Fruit fly (Drosophila melanogaster): Measurements from ENCODE around the gene CG42674.

Gene CG42674

DNA sequence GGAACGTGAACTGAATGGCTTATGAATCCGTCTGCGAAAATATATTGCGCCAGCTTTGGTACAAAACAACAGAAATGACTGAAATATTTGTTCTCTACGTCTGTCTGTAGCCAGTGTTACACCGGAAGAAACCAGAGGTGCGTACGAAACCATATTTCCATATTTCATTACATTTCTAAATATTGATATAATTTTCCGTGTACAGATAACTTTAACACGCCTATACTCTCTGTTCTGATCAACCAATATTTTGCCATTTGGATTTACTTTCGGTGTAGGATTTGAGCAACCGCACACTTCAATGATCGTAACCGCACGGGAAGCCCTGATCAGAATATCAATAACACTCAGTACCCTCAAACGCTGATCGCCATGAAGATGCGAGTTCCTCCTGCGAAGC lies 3.4 kb downstream of the CG42674 start (continued):
- TF ChIP-seq Hnf4 (GFP tag; optimal IDR thresholded peaks at IDR 0.05) (peak; percentile 64), rgr (GFP tag; optimal IDR thresholded peaks at IDR 0.05) (peak; percentile 71), sage (GFP tag; optimal IDR thresholded peaks at IDR 0.05) (peak; percentile 36), GATAd (GFP tag; optimal IDR thresholded peaks at IDR 0.05) (no peak), dsf (GFP tag; optimal IDR thresholded peaks at IDR 0.05; ENCODE audit: borderline replicate concordance) (no peak), Hr78 (GFP tag; optimal IDR thresholded peaks at IDR 0.05) (no peak), tai (GFP tag; optimal IDR thresholded peaks at IDR 0.05) (peak; percentile 29), foxo (GFP tag; optimal IDR thresholded peaks at IDR 0.05) (peak in 1 of 2 experiments; percentile 77), dmrt93B (GFP tag; optimal IDR thresholded peaks at IDR 0.05) (peak; percentile 34), usp (GFP tag; optimal IDR thresholded peaks at IDR 0.05) (no peak), jim (GFP tag; optimal IDR thresholded peaks at IDR 0.05) (no peak), psq (GFP tag; optimal IDR thresholded peaks at IDR 0.05) (peak; percentile 41), brk (GFP tag; optimal IDR thresholded peaks at IDR 0.05) (peak; percentile 23)

DNA sequence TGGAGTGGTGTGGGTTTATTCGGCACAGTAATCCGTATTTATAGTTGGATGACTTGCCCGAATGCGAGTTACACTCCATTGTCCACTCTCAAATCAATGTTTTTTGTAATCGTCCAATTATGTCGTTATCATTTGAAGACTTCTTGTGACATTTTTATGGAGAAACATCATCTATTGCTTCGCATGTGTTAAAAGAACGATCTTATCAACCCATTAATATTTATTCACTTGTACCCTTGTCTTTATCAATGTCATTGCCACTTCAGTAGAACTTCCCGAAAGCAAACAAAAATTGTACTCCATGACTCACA lies 4.4 kb downstream of the CG42674 start:
- no peak for TF ChIP-seq ey (GFP tag; optimal IDR thresholded peaks at IDR 0.05)
- no peak for TF ChIP-seq dsf (GFP tag; optimal IDR thresholded peaks at IDR 0.05; ENCODE audit: borderline replicate concordance)
- no peak for TF ChIP-seq sv (GFP tag; optimal IDR thresholded peaks at IDR 0.05)
- TF ChIP-seq brk (GFP tag; optimal IDR thresholded peaks at IDR 0.05): no peak
- TF ChIP-seq Abd-B (GFP tag; optimal IDR thresholded peaks at IDR 0.05): no peak
- TF ChIP-seq woc (GFP tag; optimal IDR thresholded peaks at IDR 0.05): no peak
- TF ChIP-seq dl (GFP tag; optimal IDR thresholded peaks at IDR 0.05; ENCODE audit: insufficient read depth in 1 of 2, partially characterized antibody in 2 of 2): no peak
- TF ChIP-seq sage (GFP tag; optimal IDR thresholded peaks at IDR 0.05): no peak
- no peak for TF ChIP-seq h (GFP tag; optimal IDR thresholded peaks at IDR 0.05)

DNA sequence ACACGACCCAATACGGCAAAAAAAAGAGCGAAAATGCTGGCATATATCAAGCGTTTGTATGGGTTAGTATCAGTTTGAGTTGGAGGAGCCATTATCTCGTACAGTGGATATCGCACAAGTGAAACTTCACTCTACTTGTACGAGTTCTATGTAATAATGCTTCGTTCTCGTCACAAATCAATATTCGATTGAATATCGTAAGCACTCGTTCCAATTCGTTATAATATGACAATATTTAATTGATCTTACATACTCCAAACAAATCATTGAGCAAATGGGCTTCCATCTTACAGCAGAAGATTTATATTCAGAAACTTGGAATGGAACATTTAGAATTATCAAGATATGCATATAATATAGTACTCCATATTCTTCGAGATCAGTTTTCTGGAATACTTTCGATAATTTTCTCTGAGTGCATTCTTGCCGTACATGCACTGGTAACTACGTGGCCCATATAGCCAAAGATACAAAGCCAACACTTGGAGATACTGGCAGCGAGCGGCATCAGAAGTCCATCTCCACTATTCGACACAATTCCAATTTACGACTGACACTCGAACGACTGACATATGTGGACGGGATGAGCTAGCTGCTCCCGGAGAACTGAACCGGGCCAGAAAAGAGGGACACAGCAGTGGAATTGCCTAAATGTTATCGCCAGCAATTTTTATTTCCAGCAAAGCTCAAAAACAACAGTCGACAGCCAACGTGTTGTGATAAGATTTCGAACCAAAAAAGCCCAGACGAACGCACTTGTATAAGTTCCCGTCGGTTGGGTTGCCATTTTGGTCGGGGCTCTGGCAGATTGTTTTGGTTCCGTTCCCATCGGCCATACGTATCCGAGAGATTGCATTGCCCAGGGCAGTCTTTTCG lies 5.0 kb downstream of the CG42674 start:
- TF ChIP-seq N (GFP tag; optimal IDR thresholded peaks at IDR 0.05) (no peak), CG32264 (GFP tag; optimal IDR thresholded peaks at IDR 0.05) (no peak), Rel (GFP tag; optimal IDR thresholded peaks at IDR 0.05) (no peak), Rel (tag; optimal IDR thresholded peaks at IDR 0.05) (peak; percentile 53), ey (GFP tag; optimal IDR thresholded peaks at IDR 0.05) (peak; percentile 22), dsf (GFP tag; optimal IDR thresholded peaks at IDR 0.05; ENCODE audit: borderline replicate concordance) (no peak), psq (GFP tag; optimal IDR thresholded peaks at IDR 0.05) (peak; percentile 4), OdsH (GFP tag; optimal IDR thresholded peaks at IDR 0.05) (no peak), HLH106 (tag; optimal IDR thresholded peaks at IDR 0.05) (peak; percentile 20), h (GFP tag; optimal IDR thresholded peaks at IDR 0.05) (peak; percentile 5), woc (GFP tag; optimal IDR thresholded peaks at IDR 0.05) (peak; percentile 2), usp (GFP tag; optimal IDR thresholded peaks at IDR 0.05) (no peak), Myc (optimal IDR thresholded peaks at IDR 0.05) (no peak), rgr (GFP tag; optimal IDR thresholded peaks at IDR 0.05) (peak; percentile 7)

DNA sequence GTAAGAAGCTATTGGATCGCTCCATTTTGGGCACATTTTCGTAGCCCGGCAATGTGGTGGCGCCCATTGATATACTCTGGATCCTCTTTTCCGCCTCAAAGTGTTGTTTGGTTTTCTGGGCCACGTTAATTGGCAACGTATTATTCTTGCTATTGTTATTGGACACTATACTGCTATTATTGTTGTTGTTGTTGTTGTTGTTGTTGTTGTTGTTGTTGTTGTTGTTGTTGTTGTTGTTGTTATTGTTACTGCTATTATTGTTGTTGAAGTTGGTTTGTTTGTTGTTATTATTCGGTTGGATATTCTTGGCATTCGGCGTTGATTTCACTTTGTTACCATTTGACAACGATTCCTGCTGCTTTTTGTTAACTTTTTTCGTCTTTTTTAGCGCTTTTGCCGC lies 6.3 kb downstream of the CG42674 start:
- peak; percentile 97 for TF ChIP-seq Dfd (GFP tag; optimal IDR thresholded peaks at IDR 0.05)
- no peak for TF ChIP-seq dmrt93B (GFP tag; optimal IDR thresholded peaks at IDR 0.05)

DNA sequence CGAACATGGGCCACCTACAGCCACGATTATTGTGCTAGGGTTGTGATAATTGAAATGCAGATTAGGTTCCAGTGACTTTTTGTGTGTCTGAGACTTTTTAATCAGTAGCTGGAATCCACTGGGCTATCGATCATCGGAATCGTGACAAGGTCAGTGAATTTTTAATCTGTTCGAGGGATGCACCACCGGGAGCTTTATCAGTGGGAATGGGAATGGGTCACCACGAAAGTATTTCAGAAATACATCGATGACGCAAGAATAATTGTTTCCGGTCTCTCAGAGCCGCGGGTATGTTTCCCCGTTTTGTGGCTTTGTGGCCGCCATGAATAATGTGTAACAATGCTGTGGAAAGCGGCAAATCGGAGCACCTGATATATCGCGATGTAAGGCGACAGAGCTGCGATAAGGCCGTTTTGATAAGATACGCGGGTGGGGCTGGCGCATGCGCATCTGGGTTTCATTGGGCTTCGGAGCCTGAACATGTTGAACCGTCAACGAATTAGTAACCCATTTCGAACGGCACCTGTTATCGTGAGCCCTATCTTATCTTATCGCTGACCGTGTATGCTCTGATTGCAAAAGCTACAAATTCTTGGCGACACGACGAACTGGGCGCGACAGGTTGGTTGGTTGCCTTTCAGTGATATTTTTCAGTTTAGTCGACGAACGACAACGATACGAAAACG lies 10.1 kb downstream of the CG42674 start, which contains the start of gene Ssk:
Gene Ssk (plus strand): TSS at position 638 of the 686 bp plus-strand sequence.
- peak; percentile 59 for TF ChIP-seq Dif (GFP tag; optimal IDR thresholded peaks at IDR 0.05; ENCODE audit: partially characterized antibody)
- peak; percentile 90 for TF ChIP-seq Vsx2 (GFP tag; optimal IDR thresholded peaks at IDR 0.05; ENCODE audit: partially characterized antibody)
- TF ChIP-seq h (GFP tag; optimal IDR thresholded peaks at IDR 0.05): peak; percentile 20
- no peak for TF ChIP-seq Hr78 (GFP tag; optimal IDR thresholded peaks at IDR 0.05)
- no peak for TF ChIP-seq dl (GFP tag; optimal IDR thresholded peaks at IDR 0.05; ENCODE audit: insufficient read depth in 1 of 2, partially characterized antibody in 2 of 2)
- no peak for TF ChIP-seq pan (optimal IDR thresholded peaks at IDR 0.05)
- TF ChIP-seq lola (GFP tag; optimal IDR thresholded peaks at IDR 0.05): no peak
- no peak for TF ChIP-seq Jra (GFP tag; optimal IDR thresholded peaks at IDR 0.05)
- TF ChIP-seq psq (GFP tag; optimal IDR thresholded peaks at IDR 0.05): no peak
- TF ChIP-seq brk (GFP tag; optimal IDR thresholded peaks at IDR 0.05): no peak
- no peak for TF ChIP-seq dmrt93B (GFP tag; optimal IDR thresholded peaks at IDR 0.05)
- TF ChIP-seq Myc (optimal IDR thresholded peaks at IDR 0.05): no peak
- TF ChIP-seq Hr83 (GFP tag; optimal IDR thresholded peaks at IDR 0.05; ENCODE audit: poor library complexity, severe bottlenecking): no peak
- TF ChIP-seq CrebA (GFP tag; optimal IDR thresholded peaks at IDR 0.05; ENCODE audit: borderline replicate concordance): peak; percentile 80
- no peak for TF ChIP-seq Hnf4 (GFP tag; optimal IDR thresholded peaks at IDR 0.05)
- TF ChIP-seq ey (GFP tag; optimal IDR thresholded peaks at IDR 0.05): no peak
- TF ChIP-seq fru (GFP tag; optimal IDR thresholded peaks at IDR 0.05): no peak
- TF ChIP-seq br (GFP tag; optimal IDR thresholded peaks at IDR 0.05): no peak
- TF ChIP-seq rgr (GFP tag; optimal IDR thresholded peaks at IDR 0.05): no peak
- TF ChIP-seq Dfd (GFP tag; optimal IDR thresholded peaks at IDR 0.05): no peak
- no peak for TF ChIP-seq tai (GFP tag; optimal IDR thresholded peaks at IDR 0.05)
- TF ChIP-seq Abd-B (GFP tag; optimal IDR thresholded peaks at IDR 0.05): no peak
- no peak for TF ChIP-seq CG9705 (GFP tag; optimal IDR thresholded peaks at IDR 0.05)
- TF ChIP-seq N (GFP tag; optimal IDR thresholded peaks at IDR 0.05): no peak
- no peak for TF ChIP-seq CG32264 (GFP tag; optimal IDR thresholded peaks at IDR 0.05)
- TF ChIP-seq sv (GFP tag; optimal IDR thresholded peaks at IDR 0.05): no peak

Data from whole organism, wandering third instar larva.